Fruit fly (Drosophila melanogaster) whole organism, pupa: Measurements from ENCODE around the gene Sdhaf3.

Source experiments
- CG10348 ChIP-seq: fragments of 200-800 bp; sonication (Bioruptor generic); IDR thresholded peaks from 2 replicates; pipeline ENCODE4 v1.3.6; 2022; ENCODE audit warnings: missing biosample characterization, missing genetic modification characterization
- CG12605 ChIP-seq: fragments of 200-800 bp; sonication (Bioruptor generic); IDR thresholded peaks from 2 replicates; pipeline ENCODE4 v1.3.6; 2022; ENCODE audit warnings: missing biosample characterization, missing genetic modification characterization
- CG13204 ChIP-seq: fragments of 200-800 bp; sonication (Bioruptor generic); optimal IDR thresholded peaks from 2 replicates; lab custom pipeline; 2018; ENCODE audit warnings: missing biosample characterization, mild to moderate bottlenecking, missing genetic modification characterization, moderate library complexity
- CG14655 ChIP-seq: fragments of 200-800 bp; sonication (Bioruptor generic); optimal IDR thresholded peaks from 3 replicates; lab custom pipeline; 2017; ENCODE audit warnings: mild to moderate bottlenecking, missing biosample characterization, missing genetic modification reagents, missing genetic modification characterization
- CG15710 ChIP-seq: fragments of 200-800 bp; sonication (Bioruptor generic); optimal IDR thresholded peaks from 2 replicates; lab custom pipeline; 2018; ENCODE audit warnings: missing biosample characterization, mild to moderate bottlenecking, missing genetic modification characterization, moderate library complexity
- CG17806 ChIP-seq: fragments of 200-800 bp; sonication (Bioruptor generic); optimal IDR thresholded peaks from 2 replicates; lab custom pipeline; 2018; ENCODE audit warnings: missing biosample characterization, mild to moderate bottlenecking, missing genetic modification characterization, moderate library complexity
- CG32121 ChIP-seq: fragments of 200-800 bp; sonication (Bioruptor generic); IDR thresholded peaks from 2 replicates; pipeline ENCODE4 v1.3.6; 2022; ENCODE audit warnings: missing biosample characterization, missing genetic modification characterization
- CG34367 ChIP-seq: fragments of 200-800 bp; sonication (Bioruptor generic); optimal IDR thresholded peaks from 2 replicates; lab custom pipeline; 2018; ENCODE audit warnings: missing biosample characterization, mild to moderate bottlenecking, missing genetic modification characterization
- CG4496 ChIP-seq: fragments of 200-800 bp; sonication (Bioruptor generic); IDR thresholded peaks from 3 replicates; pipeline ENCODE4 v1.3.6; 2022; ENCODE audit warnings: missing biosample characterization, missing genetic modification characterization
- CG8159 ChIP-seq: fragments of 200-800 bp; sonication (Bioruptor generic); optimal IDR thresholded peaks from 3 replicates; lab custom pipeline; 2018; ENCODE audit warnings: missing biosample characterization, mild to moderate bottlenecking, missing genetic modification characterization, moderate library complexity
- CG8301 ChIP-seq: fragments of 200-800 bp; sonication (Bioruptor generic); optimal IDR thresholded peaks from 2 replicates; lab custom pipeline; 2018; ENCODE audit warnings: missing biosample characterization, mild to moderate bottlenecking, missing genetic modification characterization
- CG9948 ChIP-seq: fragments of 200-800 bp; sonication (Bioruptor generic); optimal IDR thresholded peaks from 2 replicates; lab custom pipeline; 2018; ENCODE audit warnings: missing biosample characterization, mild to moderate bottlenecking, missing genetic modification characterization, moderate library complexity
- D1 ChIP-seq: fragments of 200-800 bp; sonication (Bioruptor generic); optimal IDR thresholded peaks from 2 replicates; lab custom pipeline; 2018; ENCODE audit warnings: missing biosample characterization, mild to moderate bottlenecking, missing genetic modification characterization, moderate library complexity
- EcR ChIP-seq: fragments of 200-800 bp; sonication (Bioruptor generic); optimal IDR thresholded peaks from 3 replicates; lab custom pipeline; 2019; ENCODE audit warnings: missing biosample characterization, missing genetic modification characterization, mild to moderate bottlenecking, moderate library complexity, missing genetic modification reagents
- Ets98B ChIP-seq: fragments of 200-800 bp; sonication (Bioruptor generic); IDR thresholded peaks from 2 replicates; pipeline ENCODE4 v1.3.6; 2022; ENCODE audit warnings: missing biosample characterization, missing genetic modification characterization
- Pif1A ChIP-seq: fragments of 200-800 bp; sonication (Bioruptor generic); optimal IDR thresholded peaks from 3 replicates; lab custom pipeline; 2016; ENCODE audit warnings: missing biosample characterization, missing genetic modification characterization
- Pif1B ChIP-seq: fragments of 200-800 bp; sonication (Bioruptor generic); optimal IDR thresholded peaks from 3 replicates; lab custom pipeline; 2016; ENCODE audit warnings: missing biosample characterization, missing genetic modification characterization
- Snoo ChIP-seq: fragments of 200-800 bp; sonication (Bioruptor generic); optimal IDR thresholded peaks from 3 replicates; lab custom pipeline; 2017; ENCODE audit warnings: missing biosample characterization, mild to moderate bottlenecking, missing genetic modification characterization, inconsistent platforms
- fd96Ca ChIP-seq: fragments of 200-800 bp; sonication (Bioruptor generic); IDR thresholded peaks from 3 replicates; pipeline ENCODE4 v1.3.6; 2022; ENCODE audit warnings: missing biosample characterization, missing genetic modification characterization
- gl ChIP-seq: fragments of 200-800 bp; sonication (Bioruptor generic); optimal IDR thresholded peaks from 2 replicates; lab custom pipeline; 2018; ENCODE audit warnings: missing biosample characterization, mild to moderate bottlenecking, missing genetic modification characterization
- rn ChIP-seq: fragments of 200-800 bp; sonication (Bioruptor generic); IDR thresholded peaks from 2 replicates; pipeline ENCODE4 v1.3.6; 2022; ENCODE audit warnings: missing biosample characterization, missing genetic modification characterization

The Sdhaf3 gene

DNA sequence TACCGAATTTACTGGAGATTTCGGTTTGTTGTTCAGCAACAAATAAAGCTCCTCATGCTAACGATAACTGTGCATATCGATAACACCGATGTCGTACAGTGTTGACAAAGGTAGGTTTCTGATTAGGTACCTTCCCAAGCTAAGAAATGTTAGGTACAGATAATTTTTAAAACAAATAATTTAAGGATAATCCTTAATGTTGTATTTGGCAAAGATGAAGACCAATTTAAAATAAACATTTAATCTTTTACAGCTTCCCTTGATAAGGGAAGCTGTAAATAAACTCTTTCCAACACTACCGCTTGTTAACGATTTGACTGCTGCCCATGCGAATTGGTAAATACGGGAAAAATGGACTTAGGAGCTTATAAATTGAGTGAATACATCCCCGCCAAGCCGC lies 39.3 kb downstream of the Sdhaf3 start, which contains the start of the genes Ttc1 and CG14882:
Gene Ttc1 (minus strand): TSS at position 71 of the 400 bp plus-strand sequence.
Gene CG14882 (plus strand): TSS at position 271 of the 400 bp plus-strand sequence.
- TF ChIP-seq CG17806 (tag; lab: Kevin White, UChicago) (peak; percentile 59), CG14655 (no peak), EcR (GFP tag; lab: Kevin White, UChicago) (no peak), CG15710 (tag; lab: Kevin White, UChicago) (peak; percentile 80), CG8301 (tag; lab: Kevin White, UChicago) (peak; percentile 62), CG12605 (GFP tag; lab: Robert Waterston, UW) (peak; percentile 76), CG34367 (peak; percentile 64), CG9948 (peak; percentile 70), rn (GFP tag; lab: Robert Waterston, UW) (peak; percentile 61), CG10348 (GFP tag; lab: Robert Waterston, UW) (peak; percentile 67; the same call in 1 of the 2 replicates), gl (tag; lab: Kevin White, UChicago) (peak; percentile 16), Pif1A (GFP tag; lab: Kevin White, UChicago) (no peak), Snoo (tag; lab: Kevin White, UChicago) (peak; percentile 72), CG13204 (GFP tag; lab: Kevin White, UChicago) (no peak), CG8159 (tag; lab: Kevin White, UChicago) (no peak), CG4496 (peak; percentile 74), D1 (no peak), Pif1B (GFP tag; lab: Kevin White, UChicago) (no peak), fd96Ca (GFP tag; lab: Robert Waterston, UW) (peak; percentile 44; the same call in 1 of the 3 replicates), Ets98B (GFP tag; lab: Robert Waterston, UW) (peak; percentile 74), CG32121 (GFP tag; lab: Robert Waterston, UW) (peak; percentile 87)
- TF ChIP-seq, all 21 proteins: peak for 14

dm6 chr3R:16441367-16441923 lies 40.8 kb downstream of the Sdhaf3 start, which contains the start of gene ema:
Gene ema (minus strand): TSS chr3R:16441661.
- TF ChIP-seq CG4496, result no peak
- TF ChIP-seq CG34367, result no peak
- TF ChIP-seq CG32121 (GFP tag; lab: Robert Waterston, UW), result 0 out of 2 replicates have a peak, but pooled peaks have one; percentile 18
- TF ChIP-seq Ets98B (GFP tag; lab: Robert Waterston, UW), result peak; percentile 36; the same call in 1 of the 2 replicates

- TF ChIP-seq D1, result no peak
Measured at dm6 chr3R:16436374-16437037, 45.7 kb downstream of the Sdhaf3 start, which contains the start of gene mRpS33. Gene mRpS33 (minus strand): TSS chr3R:16436597.

DNA sequence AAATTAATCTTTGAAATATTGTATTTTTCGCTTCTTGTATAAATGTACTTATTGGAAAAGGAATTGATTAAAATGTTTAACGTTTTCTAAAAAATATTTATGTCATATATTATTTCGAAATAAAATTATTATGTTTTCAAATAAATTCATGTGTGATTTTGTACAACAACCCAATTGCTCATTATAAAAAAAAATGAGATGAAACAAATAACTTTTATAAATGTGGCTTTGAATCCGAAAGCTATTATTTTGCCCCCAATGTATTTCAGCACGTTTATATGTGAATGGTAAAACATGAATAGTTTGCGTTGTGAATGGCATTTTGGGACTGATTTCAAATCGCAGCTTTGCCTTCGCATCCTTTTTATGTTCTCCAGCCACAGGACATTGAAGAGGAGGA lies 47.7 kb downstream of the Sdhaf3 start, which contains the start of gene CG14881:
Gene CG14881 (plus strand): TSS at position 301 of the 400 bp plus-strand sequence.
- TF ChIP-seq rn (GFP tag; lab: Robert Waterston, UW) (no peak), Pif1B (GFP tag; lab: Kevin White, UChicago) (no peak), CG14655 (no peak), CG9948 (no peak), CG17806 (tag; lab: Kevin White, UChicago) (no peak), gl (tag; lab: Kevin White, UChicago) (no peak), CG15710 (tag; lab: Kevin White, UChicago) (no peak)

dm6 chr3R:16432665-16433065 lies 49.6 kb downstream of the Sdhaf3 start, which contains the start of gene Fntb:
Gene Fntb (plus strand): TSS chr3R:16432998.
- TF ChIP-seq CG32121 (GFP tag; lab: Robert Waterston, UW) (peak; percentile 56), rn (GFP tag; lab: Robert Waterston, UW) (no peak), CG15710 (tag; lab: Kevin White, UChicago) (peak; percentile 68), fd96Ca (GFP tag; lab: Robert Waterston, UW) (no peak), Pif1B (GFP tag; lab: Kevin White, UChicago) (no peak), CG8301 (tag; lab: Kevin White, UChicago) (peak; percentile 66), CG12605 (GFP tag; lab: Robert Waterston, UW) (peak; percentile 37; the same call in 1 of the 2 replicates), Pif1A (GFP tag; lab: Kevin White, UChicago) (no peak), EcR (GFP tag; lab: Kevin White, UChicago) (no peak), CG8159 (tag; lab: Kevin White, UChicago) (no peak), CG14655 (no peak), CG4496 (no peak), gl (tag; lab: Kevin White, UChicago) (no peak), CG17806 (tag; lab: Kevin White, UChicago) (peak; percentile 62), CG13204 (GFP tag; lab: Kevin White, UChicago) (no peak), Ets98B (GFP tag; lab: Robert Waterston, UW) (no peak; the same call in 1 of the 2 replicates), CG9948 (peak; percentile 57), CG34367 (peak; percentile 40), D1 (no peak), Snoo (tag; lab: Kevin White, UChicago) (peak; percentile 35), CG10348 (GFP tag; lab: Robert Waterston, UW) (no peak)
